Fruit fly (Drosophila melanogaster): ENCODE results near the gene Jasper.
A peak's percentile ranks its signal among the peaks of the same experiment; 100 is the strongest.

Gene Jasper

dm6 chr3R:30058057-30058868 is 5.9 kb downstream of the Jasper start, which contains the start of gene sima (continued):
- TF ChIP-seq Mad (GFP tag; optimal IDR thresholded peaks at IDR 0.05) (no peak), eyg (GFP tag; optimal IDR thresholded peaks at IDR 0.05) (peak; percentile 35), CG3847 (GFP tag; IDR thresholded peaks at IDR 0.05) (peak; percentile 26; the same call in 1 of the 2 replicates), Chrac-16 (GFP tag; optimal IDR thresholded peaks at IDR 0.05) (peak; percentile 43), CG16815 (GFP tag; optimal IDR thresholded peaks at IDR 0.05) (no peak), pzg (GFP tag; optimal IDR thresholded peaks at IDR 0.05) (peak; percentile 86), Elba2 (GFP tag; optimal IDR thresholded peaks at IDR 0.05) (peak; percentile 97), CG4282 (GFP tag; optimal IDR thresholded peaks at IDR 0.05) (no peak), dmrt11E (tag; optimal IDR thresholded peaks at IDR 0.05) (no peak), Meics (GFP tag; optimal IDR thresholded peaks at IDR 0.05) (peak; percentile 55), stc (GFP tag; IDR thresholded peaks at IDR 0.05) (0 out of 2 replicates have a peak, but pooled peaks have one; percentile 17), wor (GFP tag; IDR thresholded peaks at IDR 0.05) (no peak), Nf-YB (GFP tag; optimal IDR thresholded peaks at IDR 0.05) (peak; percentile 18), en (GFP tag; optimal IDR thresholded peaks at IDR 0.05) (no peak), Myb (GFP tag; optimal IDR thresholded peaks at IDR 0.05) (peak; percentile 88), pum (GFP tag; optimal IDR thresholded peaks at IDR 0.05) (no peak), Optix (GFP tag; IDR thresholded peaks at IDR 0.05) (no peak), tx (GFP tag; optimal IDR thresholded peaks at IDR 0.05) (peak; percentile 11), Abd-B (GFP tag; optimal IDR thresholded peaks at IDR 0.05) (peak; percentile 43), CG14441 (GFP tag; IDR thresholded peaks at IDR 0.05) (peak; percentile 59), CG31441 (GFP tag; IDR thresholded peaks at IDR 0.05) (no peak), lola (GFP tag; optimal IDR thresholded peaks at IDR 0.05) (no peak), onecut (GFP tag; IDR thresholded peaks at IDR 0.05) (peak; percentile 62), ranshi (GFP tag; IDR thresholded peaks at IDR 0.05) (no peak), tin (GFP tag; optimal IDR thresholded peaks at IDR 0.05) (peak; percentile 17), da (GFP tag; optimal IDR thresholded peaks at IDR 0.05) (no peak), CG3163 (GFP tag; optimal IDR thresholded peaks at IDR 0.05) (no peak), Doc3 (GFP tag; IDR thresholded peaks at IDR 0.05; ENCODE audit: partially characterized antibody) (no peak), Ptx1 (GFP tag; IDR thresholded peaks at IDR 0.05) (peak; percentile 52; the same call in 1 of the 2 replicates), ewg (GFP tag; optimal IDR thresholded peaks at IDR 0.05) (no peak), Hr3 (GFP tag; optimal IDR thresholded peaks at IDR 0.05) (peak; percentile 9), CG31388 (GFP tag; optimal IDR thresholded peaks at IDR 0.05) (no peak), fd96Cb (tag; optimal IDR thresholded peaks at IDR 0.05) (no peak), CG10366 (GFP tag; IDR thresholded peaks at IDR 0.05) (0 out of 2 replicates have a peak, but pooled peaks have one; percentile 31), HHEX (GFP tag; optimal IDR thresholded peaks at IDR 0.05) (no peak), luna (GFP tag; optimal IDR thresholded peaks at IDR 0.05) (peak; percentile 1), CG12659 (GFP tag; optimal IDR thresholded peaks at IDR 0.05) (peak; percentile 61), mirr (GFP tag; optimal IDR thresholded peaks at IDR 0.05) (no peak), pb (GFP tag; optimal IDR thresholded peaks at IDR 0.05) (no peak), amos (GFP tag; IDR thresholded peaks at IDR 0.05; ENCODE audit: partially characterized antibody) (no peak), bbx (GFP tag; IDR thresholded peaks at IDR 0.05; ENCODE audit: partially characterized antibody) (no peak)
